Fruit fly (Drosophila melanogaster) whole organism, embryonic: ENCODE data around the gene rols.

Experiments
- B-H1 ChIP-seq: fragments of 200-800 bp; sonication (Bioruptor generic); IDR thresholded peaks from 3 replicates; pipeline ENCODE4 v1.3.6; 2022; ENCODE audit warnings: missing biosample characterization, missing genetic modification characterization
- CG10267 ChIP-seq: fragments of 200-800 bp; sonication (Bioruptor generic); optimal IDR thresholded peaks from 2 replicates; lab custom pipeline; 2018; ENCODE audit warnings: missing biosample characterization, mild to moderate bottlenecking, missing genetic modification characterization, moderate library complexity
- CG11085 ChIP-seq: fragments of 200-800 bp; sonication (Bioruptor generic); IDR thresholded peaks from 2 replicates; pipeline ENCODE4 v1.3.6; 2022; ENCODE audit warnings: missing biosample characterization, missing genetic modification characterization
- CG11398 ChIP-seq: fragments of 200-800 bp; sonication (Bioruptor generic); optimal IDR thresholded peaks from 2 replicates; lab custom pipeline; 2016; ENCODE audit warnings: missing biosample characterization, missing genetic modification characterization
- CG11560 ChIP-seq: fragments of 200-800 bp; sonication (Bioruptor generic); IDR thresholded peaks from 3 replicates; pipeline ENCODE4 v1.3.6; 2022; ENCODE audit warnings: missing biosample characterization, missing genetic modification characterization
- CG12391 ChIP-seq: fragments of 200-800 bp; sonication (Bioruptor generic); optimal IDR thresholded peaks from 3 replicates; lab custom pipeline; 2018; ENCODE audit warnings: missing biosample characterization, mild to moderate bottlenecking, missing genetic modification characterization, moderate library complexity
- CG13123 ChIP-seq: fragments of 200-800 bp; sonication (Bioruptor generic); optimal IDR thresholded peaks from 2 replicates; lab custom pipeline; 2016; ENCODE audit warnings: missing biosample characterization, missing genetic modification characterization
- CG13894 ChIP-seq: fragments of 200-800 bp; sonication (Bioruptor generic); optimal IDR thresholded peaks from 3 replicates; lab custom pipeline; 2018; ENCODE audit warnings: missing biosample characterization, mild to moderate bottlenecking, missing genetic modification characterization, moderate library complexity
- CG14860 ChIP-seq: fragments of 200-800 bp; sonication (Bioruptor generic); IDR thresholded peaks from 3 replicates; pipeline ENCODE4 v1.3.6; 2022; ENCODE audit warnings: missing biosample characterization, missing genetic modification characterization; ENCODE audit not compliant: partially characterized antibody
- CG17829 ChIP-seq: fragments of 200-800 bp; optimal IDR thresholded peaks from 2 replicates; lab custom pipeline; 2019; ENCODE audit warnings: missing biosample characterization, mild to moderate bottlenecking, missing genetic modification characterization, moderate library complexity
- CG17912 ChIP-seq: fragments of 200-800 bp; sonication (Bioruptor generic); optimal IDR thresholded peaks from 2 replicates; lab custom pipeline; 2018; ENCODE audit warnings: missing biosample characterization, mild to moderate bottlenecking, missing genetic modification characterization
- CG18262 ChIP-seq: fragments of 200-800 bp; optimal IDR thresholded peaks from 3 replicates; lab custom pipeline; 2019; ENCODE audit warnings: missing biosample characterization, mild to moderate bottlenecking, missing genetic modification characterization, moderate library complexity
- CG1832 ChIP-seq: fragments of 200-800 bp; sonication (Bioruptor generic); optimal IDR thresholded peaks from 2 replicates; lab custom pipeline; 2017; ENCODE audit warnings: missing biosample characterization, mild to moderate bottlenecking, missing genetic modification characterization, inconsistent platforms
- CG2875 ChIP-seq: fragments of 200-800 bp; sonication (Bioruptor generic); optimal IDR thresholded peaks from 2 replicates; lab custom pipeline; 2017; ENCODE audit warnings: missing biosample characterization, mild to moderate bottlenecking, missing genetic modification characterization, missing genetic modification reagents
- CG4282 ChIP-seq: fragments of 200-800 bp; sonication (Bioruptor generic); optimal IDR thresholded peaks from 2 replicates; lab custom pipeline; 2016; ENCODE audit warnings: missing biosample characterization, missing genetic modification characterization
- CG43689 ChIP-seq: fragments of 200-800 bp; sonication (Bioruptor generic); IDR thresholded peaks from 2 replicates; pipeline ENCODE4 v1.3.6; 2022; ENCODE audit warnings: missing biosample characterization, missing genetic modification characterization
- CG4424 ChIP-seq: fragments of 200-800 bp; sonication (Bioruptor generic); optimal IDR thresholded peaks from 3 replicates; lab custom pipeline; 2016; ENCODE audit warnings: missing biosample characterization, missing genetic modification characterization
- CG7556 ChIP-seq: fragments of 200-800 bp; sonication (Bioruptor generic); optimal IDR thresholded peaks from 2 replicates; lab custom pipeline; 2017; ENCODE audit warnings: missing biosample characterization, mild to moderate bottlenecking, missing genetic modification characterization
- CG8478 ChIP-seq: fragments of >200 bp; optimal IDR thresholded peaks from 2 replicates; lab custom pipeline; 2018
- CG9876 ChIP-seq: fragments of 200-800 bp; sonication (Bioruptor generic); optimal IDR thresholded peaks from 2 replicates; lab custom pipeline; 2016; ENCODE audit warnings: missing biosample characterization, missing genetic modification characterization
- Deaf1 ChIP-seq: fragments of 200-800 bp; optimal IDR thresholded peaks from 3 replicates; lab custom pipeline; 2019; ENCODE audit warnings: missing biosample characterization, mild to moderate bottlenecking, missing genetic modification characterization, moderate library complexity
- Hand ChIP-seq: fragments of 200-800 bp; sonication (Bioruptor generic); optimal IDR thresholded peaks from 2 replicates; lab custom pipeline; 2017; ENCODE audit warnings: mild to moderate bottlenecking, missing biosample characterization, missing genetic modification reagents, missing genetic modification characterization
- HmgZ ChIP-seq: fragments of 200-800 bp; sonication (Bioruptor generic); optimal IDR thresholded peaks from 2 replicates; lab custom pipeline; 2018; ENCODE audit warnings: missing biosample characterization, mild to moderate bottlenecking, missing genetic modification characterization
- MESR4 ChIP-seq: fragments of 200-800 bp; sonication (Bioruptor generic); optimal IDR thresholded peaks from 2 replicates; lab custom pipeline; 2018; ENCODE audit warnings: missing biosample characterization, mild to moderate bottlenecking, missing genetic modification characterization, moderate library complexity
- Med ChIP-seq: fragments of 200-800 bp; sonication (Bioruptor generic); peaks from one replicate; lab custom pipeline; 2016; ENCODE audit warnings: missing biosample characterization, missing genetic modification characterization, mild to moderate bottlenecking, inconsistent platforms, moderate library complexity
- Neu2 ChIP-seq: fragments of 200-800 bp; sonication (Bioruptor generic); optimal IDR thresholded peaks from 3 replicates; lab custom pipeline; 2016; ENCODE audit warnings: missing biosample characterization, missing genetic modification characterization, borderline replicate concordance
- Pdp1 ChIP-seq, 2 experiments: fragments of 200-800 bp; sonication (Bioruptor generic); optimal IDR thresholded peaks; 3 replicates each; lab custom pipeline; 2016; ENCODE audit warnings: missing biosample characterization in 2 of 2, missing genetic modification characterization in 2 of 2, mild to moderate bottlenecking in 1 of 2, moderate library complexity in 1 of 2
- Ravus ChIP-seq: fragments of 200-800 bp; sonication (Bioruptor generic); IDR thresholded peaks from 2 replicates; pipeline ENCODE4 v1.3.6; 2022; ENCODE audit warnings: missing biosample characterization, missing genetic modification characterization
- Trl ChIP-seq, 3 experiments: fragments of >200 bp in 2 of 3; fragments of 200-800 bp in 1 of 3; sonication (Bioruptor generic) in 1 of 3; optimal IDR thresholded peaks; 2 replicates in 1 of 3; 3 replicates in 2 of 3; lab custom pipeline; 2016 to 2017; ENCODE audit warnings: missing biosample characterization in 1 of 3, missing genetic modification characterization in 1 of 3
- ato ChIP-seq: fragments of 200-800 bp; sonication (Bioruptor generic); IDR thresholded peaks from 2 replicates; pipeline ENCODE4 v1.3.6; 2022; ENCODE audit warnings: missing biosample characterization, missing genetic modification characterization; ENCODE audit not compliant: partially characterized antibody
- bcd ChIP-seq: fragments of 200-800 bp; sonication (Bioruptor generic); optimal IDR thresholded peaks from 2 replicates; lab custom pipeline; 2017; ENCODE audit warnings: missing biosample characterization, mild to moderate bottlenecking, missing genetic modification characterization
- cas ChIP-seq: fragments of 200-800 bp; sonication (Bioruptor generic); IDR thresholded peaks from 2 replicates; pipeline ENCODE4 v1.3.6; 2022; ENCODE audit warnings: missing biosample characterization, missing genetic modification characterization
- caup ChIP-seq: fragments of 200-800 bp; sonication (Bioruptor generic); optimal IDR thresholded peaks from 3 replicates; lab custom pipeline; 2017; ENCODE audit warnings: missing biosample characterization, mild to moderate bottlenecking, missing genetic modification characterization, moderate library complexity; ENCODE audit not compliant: severe bottlenecking
- chinmo ChIP-seq: fragments of 200-800 bp; sonication (Bioruptor generic); IDR thresholded peaks from 4 replicates; pipeline ENCODE4 v1.3.6; 2022; ENCODE audit warnings: missing biosample characterization, missing genetic modification characterization; ENCODE audit not compliant: partially characterized antibody
- crol ChIP-seq: fragments of 200-800 bp; sonication (Bioruptor generic); IDR thresholded peaks from 2 replicates; pipeline ENCODE4 v1.3.6; 2022; ENCODE audit warnings: missing biosample characterization, missing genetic modification characterization
- ems ChIP-seq: fragments of 200-800 bp; sonication (Bioruptor generic); optimal IDR thresholded peaks from 3 replicates; lab custom pipeline; 2016; ENCODE audit warnings: missing biosample characterization, missing genetic modification characterization
- eve ChIP-seq, 2 experiments: fragments of >200 bp; optimal IDR thresholded peaks; 2 replicates each; lab custom pipeline; 2017; ENCODE audit warnings: missing biosample characterization in 2 of 2, missing genetic modification characterization in 2 of 2
- fd3F ChIP-seq: fragments of 200-800 bp; sonication (Bioruptor generic); optimal IDR thresholded peaks from 2 replicates; lab custom pipeline; 2018; ENCODE audit warnings: missing biosample characterization, mild to moderate bottlenecking, missing genetic modification characterization, moderate library complexity
- fd96Cb ChIP-seq: fragments of 200-800 bp; sonication (Bioruptor generic); optimal IDR thresholded peaks from 2 replicates; lab custom pipeline; 2018; ENCODE audit warnings: missing biosample characterization, mild to moderate bottlenecking, missing genetic modification characterization, moderate library complexity
- grn ChIP-seq: fragments of 200-800 bp; sonication (Bioruptor generic); optimal IDR thresholded peaks from 3 replicates; lab custom pipeline; 2017; ENCODE audit warnings: missing biosample characterization, missing genetic modification characterization
- nom ChIP-seq: fragments of 200-800 bp; sonication (Bioruptor generic); optimal IDR thresholded peaks from 2 replicates; lab custom pipeline; 2017; ENCODE audit warnings: missing biosample characterization, missing genetic modification characterization, mild to moderate bottlenecking, moderate library complexity, missing genetic modification reagents
- phol ChIP-seq: fragments of 200-800 bp; sonication (Bioruptor generic); optimal IDR thresholded peaks from 3 replicates; lab custom pipeline; 2018; ENCODE audit warnings: missing biosample characterization, mild to moderate bottlenecking, missing genetic modification characterization, moderate library complexity
- repo ChIP-seq: fragments of 200-800 bp; sonication (Bioruptor generic); optimal IDR thresholded peaks from 2 replicates; lab custom pipeline; 2016; ENCODE audit warnings: missing biosample characterization, missing genetic modification characterization
- sc ChIP-seq, 3 experiments: fragments of >200 bp in 2 of 3; fragments of 200-800 bp in 1 of 3; sonication (Bioruptor generic) in 1 of 3; optimal IDR thresholded peaks; 2 replicates in 2 of 3; 3 replicates in 1 of 3; lab custom pipeline; 2017; ENCODE audit warnings: mild to moderate bottlenecking in 1 of 3, missing biosample characterization in 1 of 3, missing genetic modification characterization in 1 of 3, missing genetic modification reagents in 1 of 3
- schlank ChIP-seq: fragments of 200-800 bp; sonication (Bioruptor generic); optimal IDR thresholded peaks from 2 replicates; lab custom pipeline; 2018; ENCODE audit warnings: missing biosample characterization, mild to moderate bottlenecking, missing genetic modification characterization
- shn ChIP-seq: fragments of 200-800 bp; sonication (Bioruptor generic); optimal IDR thresholded peaks from 3 replicates; lab custom pipeline; 2016; ENCODE audit warnings: missing biosample characterization, missing genetic modification characterization
- trem ChIP-seq: fragments of 200-800 bp; optimal IDR thresholded peaks from 3 replicates; lab custom pipeline; 2019; ENCODE audit warnings: missing biosample characterization, mild to moderate bottlenecking, missing genetic modification characterization, moderate library complexity
- trh ChIP-seq: fragments of 200-800 bp; sonication (Bioruptor generic); optimal IDR thresholded peaks from 2 replicates; lab custom pipeline; 2016; ENCODE audit warnings: missing biosample characterization, missing genetic modification characterization
- zf30C ChIP-seq: fragments of 200-800 bp; sonication (Bioruptor generic); optimal IDR thresholded peaks from 3 replicates; lab custom pipeline; 2018; ENCODE audit warnings: missing biosample characterization, mild to moderate bottlenecking, missing genetic modification characterization

Gene rols

DNA sequence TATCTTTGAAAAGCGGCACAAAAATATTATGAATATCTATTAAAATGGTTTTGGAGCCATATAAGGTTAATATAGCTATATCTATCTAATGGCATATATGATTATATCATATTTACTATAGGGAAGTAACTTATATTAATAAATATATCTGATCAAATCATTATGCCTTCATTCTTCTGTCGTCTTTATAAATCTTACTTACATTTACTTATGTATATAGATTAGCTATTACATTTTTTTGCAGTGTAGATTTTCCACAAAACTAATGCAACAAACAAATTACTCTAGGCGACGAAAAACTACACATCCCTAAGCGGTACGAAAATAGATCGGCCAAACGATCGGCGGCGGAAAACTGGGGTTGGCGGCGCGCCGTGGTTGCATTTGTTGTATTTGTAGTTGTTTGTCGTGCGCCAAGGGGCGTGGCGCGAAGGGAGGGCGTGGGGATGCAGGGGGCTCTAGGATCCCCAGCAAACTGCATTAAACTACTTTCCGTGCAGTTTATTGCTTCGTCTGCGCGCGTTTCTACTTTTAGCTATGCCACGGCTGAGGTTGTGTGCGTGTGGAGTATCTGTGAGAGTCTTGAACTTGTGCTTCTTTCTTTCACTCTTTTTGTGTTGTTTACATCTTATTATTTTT is 1.1 kb downstream of the rols start (continued):
- no peak for TF ChIP-seq sc (optimal IDR thresholded peaks at IDR 0.05; lab: Kevin White, UChicago)
- TF ChIP-seq sc (GFP tag; optimal IDR thresholded peaks at IDR 0.05; lab: Kevin White, UChicago) = no peak
- TF ChIP-seq chinmo (GFP tag; lab: Robert Waterston, UW) = no peak
- no peak for TF ChIP-seq CG13894 (tag; lab: Kevin White, UChicago)
- TF ChIP-seq CG10267 (tag; lab: Kevin White, UChicago) = no peak
- no peak for TF ChIP-seq CG13123 (GFP tag; lab: Kevin White, UChicago)
- TF ChIP-seq Hand = no peak
- no peak for TF ChIP-seq shn (GFP tag; lab: Kevin White, UChicago)
- TF ChIP-seq ato (GFP tag; lab: Robert Waterston, UW) = no peak
- no peak for TF ChIP-seq Neu2 (GFP tag; lab: Kevin White, UChicago)
- TF ChIP-seq CG7556 (GFP tag; lab: Kevin White, UChicago) = no peak
- peak; percentile 15 for TF ChIP-seq trem (tag; lab: Kevin White, UChicago)
- TF ChIP-seq CG8478 (lab: Kevin White, UChicago) = no peak
- no peak for TF ChIP-seq Deaf1
- peak; percentile 15 for TF ChIP-seq fd96Cb (tag; lab: Kevin White, UChicago)
- no peak for TF ChIP-seq CG4424 (GFP tag; lab: Kevin White, UChicago)
- TF ChIP-seq MESR4 (GFP tag; lab: Kevin White, UChicago) = no peak
- TF ChIP-seq bcd (GFP tag; lab: Kevin White, UChicago) = no peak
- no peak for TF ChIP-seq Med (GFP tag; lab: Kevin White, UChicago)
- TF ChIP-seq CG11085 (GFP tag; lab: Robert Waterston, UW) = no peak
- TF ChIP-seq Pdp1 (GFP tag; optimal IDR thresholded peaks at IDR 0.05; lab: Kevin White, UChicago) = no peak
- TF ChIP-seq CG18262 (tag; lab: Kevin White, UChicago) = peak; percentile 39
- no peak for TF ChIP-seq repo (GFP tag; lab: Kevin White, UChicago)
- TF ChIP-seq nom (GFP tag; lab: Kevin White, UChicago) = no peak
- no peak for TF ChIP-seq cas (GFP tag; lab: Robert Waterston, UW)
- peak; percentile 39 for TF ChIP-seq phol (tag; lab: Kevin White, UChicago)
- TF ChIP-seq ems (GFP tag; lab: Kevin White, UChicago) = no peak
- TF ChIP-seq fd3F (GFP tag; lab: Kevin White, UChicago) = no peak
- TF ChIP-seq CG11398 (GFP tag; lab: Kevin White, UChicago) = no peak
- peak; percentile 15 for TF ChIP-seq CG17829 (tag; lab: Kevin White, UChicago)
- TF ChIP-seq CG4282 (GFP tag; lab: Kevin White, UChicago) = no peak
- TF ChIP-seq CG12391 (tag; lab: Kevin White, UChicago) = peak; percentile 24
- no peak for TF ChIP-seq CG9876 (GFP tag; lab: Kevin White, UChicago)
- TF ChIP-seq eve (GFP tag; optimal IDR thresholded peaks at IDR 0.05; lab: Kevin White, UChicago) = no peak
- TF ChIP-seq schlank (tag; lab: Kevin White, UChicago) = no peak
- peak; percentile 37 for TF ChIP-seq zf30C (GFP tag; lab: Kevin White, UChicago)
- no peak for TF ChIP-seq CG1832 (GFP tag; lab: Kevin White, UChicago)
- TF ChIP-seq Ravus = no peak
- TF ChIP-seq CG17912 (GFP tag; lab: Kevin White, UChicago) = no peak
- TF ChIP-seq CG2875 = no peak
- TF ChIP-seq Trl (optimal IDR thresholded peaks at IDR 0.05; lab: Kevin White, UChicago) = no peak
- no peak for TF ChIP-seq Trl (GFP tag; optimal IDR thresholded peaks at IDR 0.05; lab: Kevin White, UChicago)
- TF ChIP-seq HmgZ = no peak
- TF ChIP-seq caup (GFP tag; lab: Kevin White, UChicago) = no peak
- TF ChIP-seq crol (GFP tag; lab: Robert Waterston, UW) = peak; percentile 65
- TF ChIP-seq grn (GFP tag; lab: Kevin White, UChicago) = no peak
- TF ChIP-seq B-H1 (GFP tag; lab: Robert Waterston, UW) = no peak
- no peak for TF ChIP-seq trh (GFP tag; lab: Kevin White, UChicago)
- TF ChIP-seq CG11560 (tag; lab: Robert Waterston, UW) = 0 out of 3 replicates have a peak, but pooled peaks have one; percentile 34
- TF ChIP-seq CG14860 = no peak
- no peak for TF ChIP-seq CG43689 (GFP tag; lab: Robert Waterston, UW)
